Worm (Caenorhabditis elegans) whole organism, young adult: ENCODE results near the gene srh-286.
"Not testable (repeated sequence)": the region's sequence is repeated elsewhere in the genome, so short reads cannot be mapped to it uniquely, and the experiment has no call there.

ENCODE experiments used
- B0336.3 ChIP-seq: fragments of 200-800 bp; sonication (Bioruptor generic); IDR thresholded peaks from 2 replicates; pipeline ENCODE4 v1.3.6; 2022; ENCODE audit warnings: missing genetic modification characterization, missing compliant biosample characterization
- D2030.7 ChIP-seq: fragments of 200-800 bp; sonication (Bioruptor generic); IDR thresholded peaks from 2 replicates; pipeline ENCODE4 v1.3.6; 2022; ENCODE audit warnings: missing genetic modification reagents, missing genetic modification characterization, missing compliant biosample characterization
- F33H1.4 ChIP-seq: fragments of 200-800 bp; sonication (Bioruptor generic); IDR thresholded peaks from 2 replicates; pipeline ENCODE4 v1.3.6; 2022; ENCODE audit warnings: missing genetic modification reagents, missing genetic modification characterization, missing compliant biosample characterization
- F49E8.2 ChIP-seq: sonication (generic microtip); optimal IDR thresholded peaks from 3 replicates; lab custom pipeline; 2017; ENCODE audit warnings: missing genetic modification characterization, mild to moderate bottlenecking, missing compliant biosample characterization, antibody characterized with exemption, moderate library complexity; ENCODE audit not compliant: insufficient read depth
- T26A5.8 ChIP-seq: sonication (generic microtip); optimal IDR thresholded peaks from 2 replicates; lab custom pipeline; 2016; ENCODE audit warnings: missing genetic modification characterization, missing compliant biosample characterization
- Y53G8AR.9 ChIP-seq: fragments of 200-800 bp; sonication (Bioruptor generic); conservative IDR thresholded peaks from 2 replicates; pipeline ENCODE4 v1.3.6; 2022; ENCODE audit warnings: missing genetic modification reagents, missing genetic modification characterization, missing compliant biosample characterization
- Y79H2A.3 ChIP-seq: fragments of 200-800 bp; sonication (Bioruptor generic); conservative IDR thresholded peaks from 2 replicates; pipeline ENCODE4 v1.3.6; 2022; ENCODE audit warnings: missing genetic modification reagents, missing genetic modification characterization, missing compliant biosample characterization
- akir-1 ChIP-seq: fragments of 200-800 bp; sonication (Bioruptor generic); optimal IDR thresholded peaks from 2 replicates; lab custom pipeline; 2018; ENCODE audit warnings: mild to moderate bottlenecking, missing genetic modification characterization, moderate library complexity, missing compliant biosample characterization
- attf-6 ChIP-seq: fragments of 200-800 bp; sonication (Bioruptor generic); IDR thresholded peaks from 2 replicates; pipeline ENCODE4 v1.3.6; 2022; ENCODE audit warnings: missing genetic modification reagents, missing genetic modification characterization, missing compliant biosample characterization
- bed-2 ChIP-seq: fragments of 200-800 bp; sonication (Bioruptor generic); IDR thresholded peaks from 2 replicates; pipeline ENCODE4 v1.3.6; 2022; ENCODE audit warnings: missing genetic modification reagents, missing genetic modification characterization, missing compliant biosample characterization
- cebp-1 ChIP-seq, 2 experiments: fragments of 200-800 bp in 1 of 2; sonication (Bioruptor generic) in 1 of 2; sonication (generic microtip) in 1 of 2; IDR thresholded peaks in 1 of 2; optimal IDR thresholded peaks in 1 of 2; 2 replicates each; pipeline versions ENCODE4 v1.3.6 to Lab custom; 2017 to 2022; ENCODE audit warnings: missing compliant biosample characterization in 2 of 2, missing genetic modification characterization in 2 of 2, mild to moderate bottlenecking in 1 of 2, missing genetic modification reagents in 1 of 2, moderate library complexity in 1 of 2
- ceh-27 ChIP-seq: fragments of 200-800 bp; sonication (Bioruptor generic); optimal IDR thresholded peaks from 2 replicates; lab custom pipeline; 2018; ENCODE audit warnings: mild to moderate bottlenecking, missing genetic modification characterization, moderate library complexity, missing compliant biosample characterization
- ceh-40 ChIP-seq: fragments of 200-800 bp; sonication (Bioruptor generic); IDR thresholded peaks from 2 replicates; pipeline ENCODE4 v1.3.6; 2022; ENCODE audit warnings: missing genetic modification characterization, missing compliant biosample characterization
- ceh-79 ChIP-seq: sonication (generic microtip); optimal IDR thresholded peaks from 2 replicates; lab custom pipeline; 2017; ENCODE audit warnings: mild to moderate bottlenecking, missing genetic modification characterization, missing compliant biosample characterization
- ceh-91 ChIP-seq: fragments of 200-800 bp; sonication (Bioruptor generic); IDR thresholded peaks from 2 replicates; pipeline ENCODE4 v1.3.6; 2022; ENCODE audit warnings: missing genetic modification reagents, missing genetic modification characterization, missing compliant biosample characterization
- chd-7 ChIP-seq: sonication (generic microtip); optimal IDR thresholded peaks from 2 replicates; lab custom pipeline; 2016; ENCODE audit warnings: mild to moderate bottlenecking, missing genetic modification characterization, moderate library complexity, missing compliant biosample characterization
- dpl-1 ChIP-seq: fragments of 150-350 bp; optimal IDR thresholded peaks from 2 replicates; lab custom pipeline; 2014; ENCODE audit warnings: missing biosample characterization, missing genetic modification reagents, missing genetic modification characterization
- efl-1 ChIP-seq: fragments of 150-350 bp; optimal IDR thresholded peaks from 2 replicates; lab custom pipeline; 2014; ENCODE audit warnings: missing biosample characterization, missing genetic modification reagents, missing genetic modification characterization
- egl-44 ChIP-seq: fragments of 200-800 bp; sonication (Bioruptor generic); IDR thresholded peaks from 2 replicates; pipeline ENCODE4 v1.3.6; 2022; ENCODE audit warnings: missing genetic modification reagents, missing genetic modification characterization, missing compliant biosample characterization
- hmg-1.2 ChIP-seq: fragments of 200-800 bp; sonication (Bioruptor generic); IDR thresholded peaks from 2 replicates; pipeline ENCODE4 v1.3.6; 2022; ENCODE audit warnings: missing genetic modification reagents, missing genetic modification characterization, missing compliant biosample characterization
- lag-1 ChIP-seq: fragments of 200-800 bp; sonication (Bioruptor generic); IDR thresholded peaks from 2 replicates; pipeline ENCODE4 v1.3.6; 2022; ENCODE audit warnings: missing genetic modification reagents, missing genetic modification characterization, missing compliant biosample characterization
- lin-40 ChIP-seq: sonication (generic microtip); optimal IDR thresholded peaks from 2 replicates; lab custom pipeline; 2016; ENCODE audit warnings: missing genetic modification characterization, mild to moderate bottlenecking, missing compliant biosample characterization, missing genotype, missing genetic modification reagents
- lin-54 ChIP-seq: fragments of 200-800 bp; sonication (Bioruptor generic); optimal IDR thresholded peaks from 2 replicates; lab custom pipeline; 2018; ENCODE audit warnings: mild to moderate bottlenecking, missing genetic modification characterization, missing compliant biosample characterization
- lsl-1 ChIP-seq: fragments of 200-800 bp; sonication (Bioruptor generic); optimal IDR thresholded peaks from 2 replicates; lab custom pipeline; 2018; ENCODE audit warnings: mild to moderate bottlenecking, missing genetic modification characterization, moderate library complexity, missing compliant biosample characterization
- madf-3 ChIP-seq: fragments of 200-800 bp; sonication (Bioruptor generic); IDR thresholded peaks from 2 replicates; pipeline ENCODE4 v1.3.6; 2022; ENCODE audit warnings: missing genetic modification reagents, missing genetic modification characterization, missing compliant biosample characterization
- madf-6 ChIP-seq: fragments of 200-800 bp; sonication (Bioruptor generic); IDR thresholded peaks from 2 replicates; pipeline ENCODE4 v1.3.6; 2022; ENCODE audit warnings: missing genetic modification reagents, missing genetic modification characterization, missing compliant biosample characterization
- madf-8 ChIP-seq: fragments of 200-800 bp; sonication (Bioruptor generic); conservative IDR thresholded peaks from 2 replicates; pipeline ENCODE4 v1.3.6; 2022; ENCODE audit warnings: missing genetic modification reagents, missing genetic modification characterization, missing compliant biosample characterization
- mcd-1 ChIP-seq: fragments of 200-800 bp; sonication (Bioruptor generic); IDR thresholded peaks from 2 replicates; pipeline ENCODE4 v1.3.6; 2022; ENCODE audit warnings: missing genetic modification reagents, missing genetic modification characterization, missing compliant biosample characterization
- nhr-179 ChIP-seq: sonication (generic microtip); optimal IDR thresholded peaks from 2 replicates; lab custom pipeline; 2016; ENCODE audit warnings: mild to moderate bottlenecking, missing genetic modification characterization, missing compliant biosample characterization
- nhr-90 ChIP-seq: sonication (generic microtip); optimal IDR thresholded peaks from 2 replicates; lab custom pipeline; 2016; ENCODE audit warnings: missing genotype, mild to moderate bottlenecking, missing genetic modification characterization, missing compliant biosample characterization
- repo-1 ChIP-seq: sonication (generic microtip); optimal IDR thresholded peaks from 2 replicates; lab custom pipeline; 2017; ENCODE audit warnings: mild to moderate bottlenecking, missing genetic modification characterization, missing compliant biosample characterization
- snpc-1.3 ChIP-seq: sonication (generic microtip); optimal IDR thresholded peaks from 2 replicates; lab custom pipeline; 2017; ENCODE audit warnings: missing genetic modification characterization, mild to moderate bottlenecking, missing compliant biosample characterization, antibody characterized with exemption, moderate library complexity, missing genotype, missing genetic modification reagents; ENCODE audit not compliant: insufficient read depth
- snpc-3.4 ChIP-seq: sonication (generic microtip); optimal IDR thresholded peaks from 2 replicates; lab custom pipeline; 2017; ENCODE audit warnings: missing genetic modification characterization, mild to moderate bottlenecking, missing compliant biosample characterization, antibody characterized with exemption, moderate library complexity, missing genotype, missing genetic modification reagents
- snpc-4 ChIP-seq, 5 experiments: fragments of 150-350 bp in 1 of 5; sonication (generic microtip) in 4 of 5; optimal IDR thresholded peaks; 2 replicates each; lab custom pipeline; 2014 to 2018; ENCODE audit warnings: missing genetic modification characterization in 5 of 5, missing biosample characterization in 3 of 5, antibody characterized with exemption in 2 of 5, mild to moderate bottlenecking in 2 of 5, missing compliant biosample characterization in 2 of 5, missing genotype in 2 of 5, moderate library complexity in 2 of 5, missing genetic modification reagents in 1 of 5
- sptf-2 ChIP-seq: fragments of 200-800 bp; sonication (Bioruptor generic); optimal IDR thresholded peaks from 2 replicates; lab custom pipeline; 2018; ENCODE audit warnings: mild to moderate bottlenecking, missing genetic modification characterization, missing compliant biosample characterization
- tlf-1 ChIP-seq: fragments of 200-800 bp; sonication (Bioruptor generic); optimal IDR thresholded peaks from 2 replicates; lab custom pipeline; 2018; ENCODE audit warnings: mild to moderate bottlenecking, missing genetic modification characterization, missing compliant biosample characterization
- xnd-1 ChIP-seq: sonication (generic microtip); optimal IDR thresholded peaks from 2 replicates; lab custom pipeline; 2016; ENCODE audit warnings: missing genotype, missing genetic modification reagents, missing genetic modification characterization, missing compliant biosample characterization

The srh-286 gene

DNA sequence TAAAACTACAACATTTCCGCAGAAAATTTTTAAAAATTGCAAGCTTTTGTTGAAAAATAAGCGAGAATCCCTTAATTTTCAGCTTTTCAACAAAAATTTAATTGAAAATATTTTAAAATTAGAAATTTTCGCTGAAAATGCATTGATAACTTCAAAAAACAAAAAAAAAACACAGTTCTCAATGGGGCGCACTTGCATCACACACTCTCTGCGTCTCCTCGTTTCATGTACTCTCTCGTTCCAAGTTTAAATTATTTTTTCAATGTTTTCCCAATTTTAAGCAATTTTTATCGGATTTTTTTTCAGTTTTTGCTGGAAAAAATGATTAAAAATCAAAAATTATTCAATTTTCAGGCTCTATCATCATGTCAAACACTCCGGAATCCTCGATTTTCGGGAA lies 27.0 kb upstream of the srh-286 start, which contains the start of gene phf-14 (continued):
- TF ChIP-seq madf-3 (GFP tag; lab: Robert Waterston, UW) (no peak), snpc-1.3 (tag; lab: Kevin White, UChicago) (peak; percentile 41), egl-44 (no peak), Y53G8AR.9 (GFP tag; lab: Robert Waterston, UW) (0 out of 2 replicates have a peak, but pooled peaks have one; percentile 33)

DNA sequence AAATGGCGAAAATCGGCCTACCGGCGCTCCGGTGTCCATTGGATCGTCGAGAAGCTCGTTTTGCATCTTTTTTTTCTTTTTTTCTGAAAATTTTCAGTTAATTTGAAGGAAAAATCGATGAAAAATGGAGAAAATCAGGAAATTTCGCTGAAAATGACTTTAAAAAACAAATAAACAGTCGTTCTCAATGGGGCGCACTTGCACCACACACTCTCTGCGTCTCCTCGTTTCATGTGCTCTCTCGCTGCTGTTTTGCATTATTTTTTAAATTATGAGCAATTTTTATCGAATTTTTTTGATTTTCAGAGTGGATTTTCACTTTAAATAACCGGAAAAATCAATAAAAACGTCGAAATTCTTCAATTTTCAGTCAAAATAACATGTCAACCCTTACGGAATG lies 26.6 kb upstream of the srh-286 start, which contains the start of gene csn-1:
Gene csn-1, minus strand, starts transcription at position 83 of the 400 bp plus-strand sequence.
- TF ChIP-seq hmg-1.2 (GFP tag; lab: Robert Waterston, UW) (peak; percentile 94), lsl-1 (GFP tag; lab: Kevin White, UChicago) (no peak), attf-6 (GFP tag; lab: Robert Waterston, UW) (0 out of 2 replicates have a peak, but pooled peaks have one; percentile 20), snpc-3.4 (tag; lab: Kevin White, UChicago) (peak; percentile 39), lin-40 (tag; lab: Kevin White, UChicago) (no peak), snpc-4 (GFP tag; optimal IDR thresholded peaks at IDR 0.05; lab: Kevin White, UChicago) (no peak), snpc-4 (tag; optimal IDR thresholded peaks at IDR 0.05; lab: Kevin White, UChicago) (peak in 1 of 4 experiments; percentile 34), T26A5.8 (tag; lab: Kevin White, UChicago) (no peak), lin-54 (GFP tag; lab: Kevin White, UChicago) (peak; percentile 28), madf-6 (GFP tag; lab: Robert Waterston, UW) (peak; percentile 45; the same call in 1 of the 2 replicates), akir-1 (GFP tag; lab: Kevin White, UChicago) (no peak), mcd-1 (GFP tag; lab: Robert Waterston, UW) (peak; percentile 92)

DNA sequence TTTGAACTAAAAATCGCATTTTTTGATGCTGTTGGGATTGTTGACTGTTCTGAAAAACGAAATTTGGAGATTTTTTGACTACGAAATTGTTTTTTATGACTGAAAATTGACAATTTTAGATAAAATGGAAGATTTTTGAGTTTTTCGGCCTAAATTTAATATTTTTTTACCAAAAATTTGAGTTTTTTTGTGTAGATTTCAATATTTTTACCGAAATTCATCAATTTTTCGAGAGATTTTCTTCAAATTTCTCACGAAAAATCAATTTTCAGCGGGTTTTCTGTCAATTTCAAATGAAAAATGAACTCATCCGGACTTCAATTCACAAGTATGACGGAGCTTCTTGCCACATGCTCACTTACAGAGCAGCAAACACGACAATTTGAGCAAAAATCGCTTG lies 21.3 kb upstream of the srh-286 start, which contains the start of gene Y59A8A.8:
Gene Y59A8A.8, plus strand, starts transcription at position 301 of the 400 bp plus-strand sequence.
- not testable (repeated sequence) for TF ChIP-seq F49E8.2 (tag; lab: Kevin White, UChicago); sptf-2 (GFP tag; lab: Kevin White, UChicago); ceh-79 (tag; lab: Kevin White, UChicago)

DNA sequence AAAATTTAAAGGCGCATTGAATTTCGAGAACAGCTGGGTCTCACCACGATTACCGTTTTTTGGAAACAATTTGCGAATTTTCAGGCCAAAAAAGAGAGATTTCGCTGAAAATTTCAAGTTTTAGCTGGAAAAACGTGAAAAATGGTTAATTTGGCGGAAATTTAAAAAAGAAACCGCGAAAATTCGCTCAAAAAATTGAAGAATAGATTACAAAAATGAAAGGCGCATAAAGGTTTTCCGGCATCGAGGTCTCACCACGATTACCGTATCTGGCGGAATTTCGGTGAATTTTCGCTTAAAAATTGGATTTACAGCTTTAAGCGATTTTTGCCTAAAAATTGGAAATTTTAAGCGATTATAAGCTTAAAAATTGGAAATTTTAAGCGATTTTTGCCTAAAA lies 15.5 kb upstream of the srh-286 start:
- TF ChIP-seq xnd-1 (tag; lab: Kevin White, UChicago) (peak; percentile 78), madf-8 (GFP tag; lab: Robert Waterston, UW) (peak; percentile 67), lag-1 (GFP tag; lab: Robert Waterston, UW) (no peak), chd-7 (tag; lab: Kevin White, UChicago) (no peak), mcd-1 (GFP tag; lab: Robert Waterston, UW) (peak; percentile 19; the same call in 1 of the 2 replicates), madf-6 (GFP tag; lab: Robert Waterston, UW) (peak; percentile 72), F33H1.4 (GFP tag; lab: Robert Waterston, UW) (peak; percentile 91), B0336.3 (GFP tag; lab: Robert Waterston, UW) (no peak), nhr-90 (tag; lab: Kevin White, UChicago) (no peak), lin-54 (GFP tag; lab: Kevin White, UChicago) (peak; percentile 19), lsl-1 (GFP tag; lab: Kevin White, UChicago) (peak; percentile 93), snpc-4 (GFP tag; optimal IDR thresholded peaks at IDR 0.05; lab: Kevin White, UChicago) (no peak), snpc-4 (tag; optimal IDR thresholded peaks at IDR 0.05; lab: Kevin White, UChicago) (peak in 1 of 4 experiments; percentile 4), ceh-27 (GFP tag; lab: Kevin White, UChicago) (no peak), D2030.7 (GFP tag; lab: Robert Waterston, UW) (peak; percentile 21; the same call in 1 of the 2 replicates), ceh-40 (no peak)

DNA sequence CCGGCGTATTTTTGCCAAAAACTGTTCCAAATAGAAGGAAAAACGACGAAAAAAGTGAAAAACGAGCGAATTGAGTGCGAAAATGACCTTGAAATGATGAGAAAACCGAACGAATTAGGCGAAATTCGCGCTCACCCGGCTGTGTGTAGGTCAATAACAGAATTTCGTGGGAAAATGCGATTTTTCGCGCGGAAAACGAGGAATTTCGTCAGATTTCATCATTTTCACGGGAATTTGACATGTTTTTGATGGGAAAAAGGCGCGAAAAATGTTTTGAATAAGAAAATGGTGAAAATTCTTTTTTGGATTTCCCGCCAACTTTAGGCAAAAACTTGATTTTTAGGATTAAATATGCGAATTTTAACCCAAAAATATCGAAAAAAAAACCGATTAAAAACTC lies 15.1 kb upstream of the srh-286 start:
- TF ChIP-seq Y79H2A.3 (GFP tag; lab: Robert Waterston, UW), result no peak
- TF ChIP-seq mcd-1 (GFP tag; lab: Robert Waterston, UW), result peak; percentile 15; the same call in 1 of the 2 replicates
- TF ChIP-seq cebp-1 (GFP tag; IDR thresholded peaks at IDR 0.05; lab: Robert Waterston, UW), result no peak
- TF ChIP-seq cebp-1 (tag; optimal IDR thresholded peaks at IDR 0.05; lab: Kevin White, UChicago), result peak; percentile 57
- peak; percentile 35 for TF ChIP-seq hmg-1.2 (GFP tag; lab: Robert Waterston, UW)
- peak; percentile 92 for TF ChIP-seq efl-1 (GFP tag; lab: Kevin White, UChicago)
- peak; percentile 94 for TF ChIP-seq madf-6 (GFP tag; lab: Robert Waterston, UW)
- TF ChIP-seq repo-1 (tag; lab: Kevin White, UChicago), result no peak
- peak; percentile 88 for TF ChIP-seq madf-8 (GFP tag; lab: Robert Waterston, UW)
- TF ChIP-seq dpl-1 (GFP tag; lab: Kevin White, UChicago), result peak; percentile 75
- TF ChIP-seq nhr-179 (tag; lab: Kevin White, UChicago), result no peak
- TF ChIP-seq B0336.3 (GFP tag; lab: Robert Waterston, UW), result 0 out of 2 replicates have a peak, but pooled peaks have one; percentile 31
- TF ChIP-seq D2030.7 (GFP tag; lab: Robert Waterston, UW), result peak; percentile 69
- peak; percentile 23 for TF ChIP-seq tlf-1
- peak; percentile 84 for TF ChIP-seq ceh-91 (GFP tag; lab: Robert Waterston, UW)
- no peak for TF ChIP-seq bed-2 (GFP tag; lab: Robert Waterston, UW)
